Fruit fly (Drosophila melanogaster) whole organism, embryonic: ENCODE data around the gene CG43168.

Experiments
- Asciz ChIP-seq: fragments of 200-800 bp; sonication (Bioruptor generic); optimal IDR thresholded peaks from 2 replicates; lab custom pipeline; 2017; ENCODE audit warnings: missing biosample characterization, mild to moderate bottlenecking, missing genetic modification characterization, missing genetic modification reagents
- C15 ChIP-seq: fragments of 200-800 bp; sonication (Bioruptor generic); IDR thresholded peaks from 3 replicates; pipeline ENCODE4 v1.3.6; 2022; ENCODE audit warnings: missing biosample characterization, missing genetic modification characterization
- CG10431 ChIP-seq: fragments of 200-800 bp; sonication (Bioruptor generic); optimal IDR thresholded peaks from 3 replicates; lab custom pipeline; 2018; ENCODE audit warnings: missing biosample characterization, mild to moderate bottlenecking, missing genetic modification characterization
- CG10979 ChIP-seq: fragments of 200-800 bp; sonication (Bioruptor generic); optimal IDR thresholded peaks from 2 replicates; lab custom pipeline; 2018; ENCODE audit warnings: missing biosample characterization, mild to moderate bottlenecking, missing genetic modification characterization, moderate library complexity
- CG11085 ChIP-seq: fragments of 200-800 bp; sonication (Bioruptor generic); IDR thresholded peaks from 2 replicates; pipeline ENCODE4 v1.3.6; 2022; ENCODE audit warnings: missing biosample characterization, missing genetic modification characterization
- CG1603 ChIP-seq: fragments of 200-800 bp; sonication (Bioruptor generic); optimal IDR thresholded peaks from 2 replicates; lab custom pipeline; 2019; ENCODE audit warnings: missing biosample characterization, mild to moderate bottlenecking, missing genetic modification characterization, moderate library complexity
- CG16813 ChIP-seq: fragments of 200-800 bp; sonication (Bioruptor generic); IDR thresholded peaks from 3 replicates; pipeline ENCODE4 v1.3.6; 2022; ENCODE audit warnings: missing biosample characterization, missing genetic modification characterization; ENCODE audit not compliant: partially characterized antibody
- CG17361 ChIP-seq: fragments of 200-800 bp; sonication (Bioruptor generic); IDR thresholded peaks from 3 replicates; pipeline ENCODE4 v1.3.6; 2022; ENCODE audit warnings: missing biosample characterization, missing genetic modification characterization
- CG17912 ChIP-seq: fragments of 200-800 bp; sonication (Bioruptor generic); optimal IDR thresholded peaks from 2 replicates; lab custom pipeline; 2018; ENCODE audit warnings: missing biosample characterization, mild to moderate bottlenecking, missing genetic modification characterization
- CG30020 ChIP-seq: fragments of 200-800 bp; optimal IDR thresholded peaks from 2 replicates; lab custom pipeline; 2019; ENCODE audit warnings: missing biosample characterization, mild to moderate bottlenecking, missing genetic modification characterization, moderate library complexity
- CG30431 ChIP-seq: fragments of 200-800 bp; sonication (Bioruptor generic); optimal IDR thresholded peaks from 2 replicates; lab custom pipeline; 2017; ENCODE audit warnings: missing biosample characterization, missing genetic modification characterization
- CG31224 ChIP-seq: fragments of 200-800 bp; sonication (Bioruptor generic); IDR thresholded peaks from 2 replicates; pipeline ENCODE4 v1.3.6; 2022; ENCODE audit warnings: missing biosample characterization, missing genetic modification characterization
- CG4820 ChIP-seq: fragments of 200-800 bp; sonication (Bioruptor generic); optimal IDR thresholded peaks from 3 replicates; lab custom pipeline; 2016; ENCODE audit warnings: missing biosample characterization, missing genetic modification characterization
- CG6791 ChIP-seq: fragments of 200-800 bp; sonication (Bioruptor generic); IDR thresholded peaks from 3 replicates; pipeline ENCODE4 v1.3.6; 2022; ENCODE audit warnings: missing biosample characterization, missing genetic modification characterization; ENCODE audit not compliant: partially characterized antibody
- CG7987 ChIP-seq: fragments of 200-800 bp; sonication (Bioruptor generic); optimal IDR thresholded peaks from 2 replicates; lab custom pipeline; 2018; ENCODE audit warnings: missing biosample characterization, mild to moderate bottlenecking, missing genetic modification characterization, moderate library complexity
- CG8765 ChIP-seq: fragments of 200-800 bp; sonication (Bioruptor generic); IDR thresholded peaks from 2 replicates; pipeline ENCODE4 v1.3.6; 2022; ENCODE audit warnings: missing biosample characterization, missing genetic modification characterization
- CrebB ChIP-seq: fragments of 200-800 bp; sonication (Bioruptor generic); optimal IDR thresholded peaks from 3 replicates; lab custom pipeline; 2018; ENCODE audit warnings: missing biosample characterization, mild to moderate bottlenecking, missing genetic modification characterization
- D ChIP-seq, 2 experiments: fragments of 200-800 bp in 1 of 2; fragments of >200 bp in 1 of 2; sonication (Bioruptor generic) in 1 of 2; optimal IDR thresholded peaks; 2 replicates in 1 of 2; 3 replicates in 1 of 2; lab custom pipeline; 2017; ENCODE audit warnings: mild to moderate bottlenecking in 1 of 2, missing biosample characterization in 1 of 2, missing genetic modification characterization in 1 of 2, missing genetic modification reagents in 1 of 2
- D19B ChIP-seq: fragments of 200-800 bp; sonication (Bioruptor generic); optimal IDR thresholded peaks from 2 replicates; lab custom pipeline; 2017; ENCODE audit warnings: missing biosample characterization, mild to moderate bottlenecking, missing genetic modification characterization
- Dip2 ChIP-seq: fragments of 200-800 bp; sonication (Bioruptor generic); IDR thresholded peaks from 2 replicates; pipeline ENCODE4 v1.3.6; 2022; ENCODE audit warnings: missing biosample characterization, missing genetic modification characterization
- Doc2 ChIP-seq: fragments of 200-800 bp; sonication (Bioruptor generic); IDR thresholded peaks from 2 replicates; pipeline ENCODE4 v1.3.6; 2022; ENCODE audit warnings: missing biosample characterization, missing genetic modification characterization
- Gsc ChIP-seq: fragments of 200-800 bp; sonication (Bioruptor generic); IDR thresholded peaks from 2 replicates; pipeline ENCODE4 v1.3.6; 2022; ENCODE audit warnings: missing biosample characterization, missing genetic modification characterization
- H2.0 ChIP-seq: fragments of 200-800 bp; sonication (Bioruptor generic); IDR thresholded peaks from 2 replicates; pipeline ENCODE4 v1.3.6; 2022; ENCODE audit warnings: missing biosample characterization, missing genetic modification characterization
- HLH54F ChIP-seq: fragments of 200-800 bp; sonication (Bioruptor generic); optimal IDR thresholded peaks from 3 replicates; lab custom pipeline; 2016; ENCODE audit warnings: missing biosample characterization, missing genetic modification characterization
- Hr51 ChIP-seq, 2 experiments: fragments of 200-800 bp; sonication (Bioruptor generic); optimal IDR thresholded peaks; 2 replicates in 1 of 2; 3 replicates in 1 of 2; lab custom pipeline; 2016 to 2018; ENCODE audit warnings: missing biosample characterization in 2 of 2, missing genetic modification characterization in 2 of 2, mild to moderate bottlenecking in 1 of 2, moderate library complexity in 1 of 2
- Jarid2 ChIP-seq: fragments of 200-800 bp; sonication (Bioruptor generic); optimal IDR thresholded peaks from 3 replicates; lab custom pipeline; 2017; ENCODE audit warnings: mild to moderate bottlenecking, missing biosample characterization, missing genetic modification reagents, missing genetic modification characterization
- Kr ChIP-seq: fragments of 200-800 bp; sonication (Bioruptor generic); optimal IDR thresholded peaks from 2 replicates; lab custom pipeline; 2017; ENCODE audit warnings: missing biosample characterization, mild to moderate bottlenecking, missing genetic modification characterization
- Nf-YA ChIP-seq: fragments of 200-800 bp; sonication (Bioruptor generic); IDR thresholded peaks from 2 replicates; pipeline ENCODE4 v1.3.6; 2022; ENCODE audit warnings: missing biosample characterization, missing genetic modification characterization
- Scr ChIP-seq: fragments of 200-800 bp; sonication (Bioruptor generic); IDR thresholded peaks from 2 replicates; pipeline ENCODE4 v1.3.6; 2022; ENCODE audit warnings: missing biosample characterization, missing genetic modification characterization; ENCODE audit not compliant: partially characterized antibody
- YL-1 ChIP-seq: fragments of 200-800 bp; sonication (Bioruptor generic); optimal IDR thresholded peaks from 3 replicates; lab custom pipeline; 2017; ENCODE audit warnings: missing biosample characterization, mild to moderate bottlenecking, missing genetic modification characterization
- ash1 ChIP-seq: fragments of 200-800 bp; sonication (Bioruptor generic); optimal IDR thresholded peaks from 2 replicates; lab custom pipeline; 2018; ENCODE audit warnings: missing biosample characterization, mild to moderate bottlenecking, missing genetic modification characterization
- ato ChIP-seq: fragments of 200-800 bp; sonication (Bioruptor generic); IDR thresholded peaks from 2 replicates; pipeline ENCODE4 v1.3.6; 2022; ENCODE audit warnings: missing biosample characterization, missing genetic modification characterization; ENCODE audit not compliant: partially characterized antibody
- cad ChIP-seq: fragments of >200 bp; optimal IDR thresholded peaks from 2 replicates; lab custom pipeline; 2017; ENCODE audit warnings: missing biosample characterization, missing genetic modification characterization
- cato ChIP-seq: fragments of 200-800 bp; sonication (Bioruptor generic); optimal IDR thresholded peaks from 2 replicates; lab custom pipeline; 2016; ENCODE audit warnings: missing biosample characterization, missing genetic modification characterization, borderline replicate concordance
- disco-r ChIP-seq: fragments of 200-800 bp; sonication (Bioruptor generic); optimal IDR thresholded peaks from 2 replicates; lab custom pipeline; 2016; ENCODE audit warnings: missing biosample characterization, missing genetic modification characterization
- gce ChIP-seq: fragments of 200-800 bp; sonication (Bioruptor generic); IDR thresholded peaks from 3 replicates; pipeline ENCODE4 v1.3.6; 2022; ENCODE audit warnings: missing biosample characterization, missing genetic modification characterization
- gcm2 ChIP-seq: fragments of 200-800 bp; sonication (Bioruptor generic); optimal IDR thresholded peaks from 2 replicates; lab custom pipeline; 2016; ENCODE audit warnings: missing biosample characterization, missing genetic modification characterization
- ind ChIP-seq: fragments of 200-800 bp; sonication (Bioruptor generic); optimal IDR thresholded peaks from 3 replicates; lab custom pipeline; 2016; ENCODE audit warnings: missing biosample characterization, missing genetic modification characterization
- insv ChIP-seq, 2 experiments: fragments of 200-800 bp; sonication (Bioruptor generic); optimal IDR thresholded peaks; 3 replicates each; lab custom pipeline; 2016 to 2018; ENCODE audit warnings: missing biosample characterization in 2 of 2, missing genetic modification characterization in 2 of 2
- inv ChIP-seq: fragments of 200-800 bp; sonication (Bioruptor generic); IDR thresholded peaks from 2 replicates; pipeline ENCODE4 v1.3.6; 2022; ENCODE audit warnings: missing biosample characterization, missing genetic modification characterization; ENCODE audit not compliant: partially characterized antibody
- lab ChIP-seq: fragments of 200-800 bp; sonication (Bioruptor generic); optimal IDR thresholded peaks from 3 replicates; lab custom pipeline; 2017; ENCODE audit warnings: missing biosample characterization, missing genetic modification characterization, mild to moderate bottlenecking, moderate library complexity, missing genetic modification reagents
- luna ChIP-seq: fragments of 200-800 bp; sonication (Bioruptor generic); optimal IDR thresholded peaks from 2 replicates; lab custom pipeline; 2016; ENCODE audit warnings: missing biosample characterization, missing genetic modification characterization
- p53 ChIP-seq: fragments of 200-800 bp; sonication (Bioruptor generic); optimal IDR thresholded peaks from 2 replicates; lab custom pipeline; 2016; ENCODE audit warnings: missing biosample characterization, missing genetic modification characterization
- pho ChIP-seq: fragments of 200-800 bp; sonication (Bioruptor generic); optimal IDR thresholded peaks from 2 replicates; lab custom pipeline; 2016; ENCODE audit warnings: missing biosample characterization, missing genetic modification characterization
- sqz ChIP-seq: fragments of 200-800 bp; sonication (Bioruptor generic); optimal IDR thresholded peaks from 3 replicates; lab custom pipeline; 2018; ENCODE audit warnings: missing biosample characterization, mild to moderate bottlenecking, missing genetic modification characterization
- tap ChIP-seq: fragments of 200-800 bp; optimal IDR thresholded peaks from 3 replicates; lab custom pipeline; 2019; ENCODE audit warnings: missing biosample characterization, mild to moderate bottlenecking, missing genetic modification characterization, moderate library complexity
- zen ChIP-seq: fragments of 200-800 bp; sonication (Bioruptor generic); optimal IDR thresholded peaks from 3 replicates; lab custom pipeline; 2018; ENCODE audit warnings: missing biosample characterization, mild to moderate bottlenecking, missing genetic modification characterization, moderate library complexity

The CG43168 gene

dm6 chr3L:6263896-6264841 is 11.4 kb upstream of the CG43168 start (continued):
- no peak for TF ChIP-seq D (optimal IDR thresholded peaks at IDR 0.05; lab: Kevin White, UChicago)
- TF ChIP-seq D (GFP tag; optimal IDR thresholded peaks at IDR 0.05; lab: Kevin White, UChicago): no peak
- peak; percentile 40 for TF ChIP-seq CG7987 (GFP tag; lab: Kevin White, UChicago)
- TF ChIP-seq CrebB (tag; lab: Kevin White, UChicago): no peak
- no peak for TF ChIP-seq pho (GFP tag; lab: Kevin White, UChicago)
- TF ChIP-seq Asciz (GFP tag; lab: Kevin White, UChicago): no peak
- TF ChIP-seq C15 (GFP tag; lab: Robert Waterston, UW): no peak
- no peak for TF ChIP-seq Nf-YA
- no peak for TF ChIP-seq sqz
- TF ChIP-seq CG17361: peak; percentile 55; the same call in 2 of the 3 replicates
- peak in 1 of 2 experiments; percentile 7 for TF ChIP-seq insv (GFP tag; optimal IDR thresholded peaks at IDR 0.05; lab: Kevin White, UChicago)
- TF ChIP-seq CG1603: peak; percentile 51
- peak; percentile 5 for TF ChIP-seq CG17912 (GFP tag; lab: Kevin White, UChicago)
- no peak for TF ChIP-seq Gsc (GFP tag; lab: Robert Waterston, UW)
- TF ChIP-seq ash1 (GFP tag; lab: Kevin White, UChicago): no peak
- TF ChIP-seq Kr (GFP tag; lab: Kevin White, UChicago): no peak
- TF ChIP-seq luna (GFP tag; lab: Kevin White, UChicago): no peak
- 0 out of 3 replicates have a peak, but pooled peaks have one; percentile 29 for TF ChIP-seq gce
- no peak for TF ChIP-seq ato (GFP tag; lab: Robert Waterston, UW)
- peak; percentile 78 for TF ChIP-seq CG10979 (tag; lab: Kevin White, UChicago)
- peak; percentile 27 for TF ChIP-seq HLH54F (GFP tag; lab: Kevin White, UChicago)
- no peak for TF ChIP-seq cad (GFP tag; lab: Kevin White, UChicago)
- TF ChIP-seq Jarid2 (GFP tag; lab: Kevin White, UChicago): peak; percentile 31
- TF ChIP-seq gcm2 (GFP tag; lab: Kevin White, UChicago): no peak
- peak; percentile 55; the same call in 1 of the 2 replicates for TF ChIP-seq CG11085
- TF ChIP-seq cato (GFP tag; lab: Kevin White, UChicago): no peak
- TF ChIP-seq YL-1 (GFP tag; lab: Kevin White, UChicago): no peak
- TF ChIP-seq ind (GFP tag; lab: Kevin White, UChicago): peak; percentile 43
- TF ChIP-seq disco-r (GFP tag; lab: Kevin White, UChicago): peak; percentile 43
- TF ChIP-seq CG16813 (GFP tag; lab: Robert Waterston, UW): no peak; the same call in 2 of the 3 replicates
- no peak for TF ChIP-seq tap (tag; lab: Kevin White, UChicago)
- TF ChIP-seq CG30431: no peak
- TF ChIP-seq Doc2 (GFP tag; lab: Robert Waterston, UW): no peak
- no peak for TF ChIP-seq inv (GFP tag; lab: Robert Waterston, UW)
- peak in 1 of 2 experiments; percentile 46 for TF ChIP-seq Hr51 (GFP tag; optimal IDR thresholded peaks at IDR 0.05; lab: Kevin White, UChicago)
- TF ChIP-seq Scr (GFP tag; lab: Robert Waterston, UW): no peak
- 0 out of 2 replicates have a peak, but pooled peaks have one; percentile 27 for TF ChIP-seq CG8765 (GFP tag; lab: Robert Waterston, UW)
- TF ChIP-seq H2.0 (GFP tag; lab: Robert Waterston, UW): 0 out of 2 replicates have a peak, but pooled peaks have one; percentile 20
- no peak for TF ChIP-seq CG31224 (GFP tag; lab: Robert Waterston, UW)
- no peak for TF ChIP-seq CG4820
- TF ChIP-seq D19B (GFP tag; lab: Kevin White, UChicago): no peak
- TF ChIP-seq p53 (GFP tag; lab: Kevin White, UChicago): no peak
- peak; percentile 55; the same call in 1 of the 3 replicates for TF ChIP-seq CG6791 (GFP tag; lab: Robert Waterston, UW)
- TF ChIP-seq lab (GFP tag; lab: Kevin White, UChicago): peak; percentile 20
- no peak for TF ChIP-seq CG30020 (tag; lab: Kevin White, UChicago)
- no peak for TF ChIP-seq CG10431 (GFP tag; lab: Kevin White, UChicago)
- no peak for TF ChIP-seq Dip2
- peak; percentile 24 for TF ChIP-seq zen (tag; lab: Kevin White, UChicago)
